Worm (Caenorhabditis elegans) whole organism, early embryonic: Measurements from ENCODE around the gene Y57E12AR.1.

Experiments used
- hmg-4 ChIP-seq: fragments of 200-800 bp; sonication (Bioruptor generic); optimal IDR thresholded peaks from 2 replicates; lab custom pipeline; 2018; ENCODE audit warnings: mild to moderate bottlenecking, missing genetic modification characterization, missing compliant biosample characterization
- hnd-1 ChIP-seq: sonication (generic microtip); optimal IDR thresholded peaks from 2 replicates; lab custom pipeline; 2016; ENCODE audit warnings: missing genetic modification characterization, missing compliant biosample characterization
- sea-1 ChIP-seq: fragments of 200-800 bp; sonication (Bioruptor generic); conservative IDR thresholded peaks from 2 replicates; pipeline ENCODE4 v1.3.6; 2022; ENCODE audit warnings: missing genetic modification characterization, missing compliant biosample characterization

ce11 chrV:7087340-7087739, 22.2 kb upstream of the Y57E12AR.1 start:
- TF ChIP-seq hmg-4 (no peak), sea-1 (no peak), hnd-1 (tag; lab: Kevin White, UChicago) (no peak)
